Worm (Caenorhabditis elegans): ENCODE results near the gene srg-8.

DNA sequence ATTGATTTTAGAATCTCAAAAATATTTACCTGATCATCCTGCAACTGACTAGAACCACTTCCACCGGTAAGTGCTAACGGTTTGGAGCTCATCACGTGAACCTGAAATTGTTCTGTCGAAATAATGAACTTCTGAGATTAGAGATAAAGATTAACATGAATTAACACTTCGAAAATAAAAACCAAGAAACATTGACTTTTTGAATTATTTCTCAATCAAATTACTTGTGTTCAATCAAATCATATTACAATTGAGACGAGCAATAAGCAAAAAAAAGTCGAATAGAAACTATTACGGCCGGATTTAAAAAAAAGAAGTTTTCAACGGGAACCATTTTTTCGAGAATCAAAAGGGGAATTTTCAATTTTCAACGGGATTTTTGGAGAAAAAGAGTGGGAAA lies 8.9 kb downstream of the srg-8 start, which contains the start of gene bcas-2:
- TF ChIP-seq nhr-237 (tag; optimal IDR thresholded peaks at IDR 0.05) (no peak), mep-1 (tag; optimal IDR thresholded peaks at IDR 0.05) (no peak), elt-3 (tag; optimal IDR thresholded peaks at IDR 0.05) (no peak), unc-39 (tag; optimal IDR thresholded peaks at IDR 0.05) (no peak), lin-13 (tag; optimal IDR thresholded peaks at IDR 0.05) (no peak), flh-1 (GFP tag; optimal IDR thresholded peaks at IDR 0.05) (no peak), blmp-1 (tag; optimal IDR thresholded peaks at IDR 0.05) (no peak), elt-1 (tag; optimal IDR thresholded peaks at IDR 0.05; ENCODE audit: borderline replicate concordance, insufficient read depth) (no peak), ces-1 (GFP tag; optimal IDR thresholded peaks at IDR 0.05) (no peak)

All from whole organism, mixed stage, embryonic.